Fruit fly (Drosophila melanogaster) whole organism, embryonic: ENCODE measurements around the gene CG3662.
A peak's percentile ranks its signal among the peaks of the same experiment; 100 is the strongest.

Source experiments
- Atf-2 ChIP-seq: fragments of 200-800 bp; sonication (Bioruptor generic); optimal IDR thresholded peaks from 2 replicates; lab custom pipeline; 2016; ENCODE audit warnings: missing biosample characterization, missing genetic modification characterization
- Atf3 ChIP-seq: fragments of 200-800 bp; sonication (Bioruptor generic); optimal IDR thresholded peaks from 3 replicates; lab custom pipeline; 2016; ENCODE audit warnings: missing biosample characterization, missing genetic modification characterization
- Awh ChIP-seq: fragments of 200-800 bp; sonication (Bioruptor generic); IDR thresholded peaks from 2 replicates; pipeline ENCODE4, ENCODE4 v1.3.6; 2022; ENCODE audit warnings: missing biosample characterization, missing genetic modification characterization
- CG10147 ChIP-seq: fragments of 200-800 bp; sonication (Bioruptor generic); optimal IDR thresholded peaks from 2 replicates; lab custom pipeline; 2019; ENCODE audit warnings: missing biosample characterization, mild to moderate bottlenecking, missing genetic modification characterization, moderate library complexity
- CG10543 ChIP-seq: fragments of 200-800 bp; sonication (Bioruptor generic); optimal IDR thresholded peaks from 3 replicates; lab custom pipeline; 2017; ENCODE audit warnings: missing biosample characterization, mild to moderate bottlenecking, missing genetic modification characterization, moderate library complexity
- CG11560 ChIP-seq: fragments of 200-800 bp; sonication (Bioruptor generic); IDR thresholded peaks from 3 replicates; pipeline ENCODE4 v1.3.6; 2022; ENCODE audit warnings: missing biosample characterization, missing genetic modification characterization
- CG11695 ChIP-seq: fragments of 200-800 bp; sonication (Bioruptor generic); IDR thresholded peaks from 3 replicates; pipeline ENCODE4 v1.3.6; 2022; ENCODE audit warnings: missing biosample characterization, missing genetic modification characterization
- CG12071 ChIP-seq: fragments of 200-800 bp; sonication (Bioruptor generic); optimal IDR thresholded peaks from 3 replicates; lab custom pipeline; 2018; ENCODE audit warnings: missing biosample characterization, mild to moderate bottlenecking, missing genetic modification characterization
- CG14441 ChIP-seq: fragments of 200-800 bp; sonication (Bioruptor generic); IDR thresholded peaks from 2 replicates; pipeline ENCODE4 v1.3.6; 2022; ENCODE audit warnings: missing biosample characterization, missing genetic modification characterization
- CG15011 ChIP-seq: fragments of 200-800 bp; sonication (Bioruptor generic); optimal IDR thresholded peaks from 3 replicates; lab custom pipeline; 2018; ENCODE audit warnings: missing biosample characterization, mild to moderate bottlenecking, missing genetic modification characterization
- CG15601 ChIP-seq: fragments of 200-800 bp; sonication (Bioruptor generic); optimal IDR thresholded peaks from 3 replicates; lab custom pipeline; 2019; ENCODE audit warnings: missing biosample characterization, mild to moderate bottlenecking, missing genetic modification characterization, moderate library complexity
- CG16813 ChIP-seq: fragments of 200-800 bp; sonication (Bioruptor generic); IDR thresholded peaks from 3 replicates; pipeline ENCODE4 v1.3.6; 2022; ENCODE audit warnings: missing biosample characterization, missing genetic modification characterization; ENCODE audit not compliant: partially characterized antibody
- CG17568 ChIP-seq: fragments of 200-800 bp; sonication (Bioruptor generic); optimal IDR thresholded peaks from 2 replicates; lab custom pipeline; 2018; ENCODE audit warnings: missing biosample characterization, mild to moderate bottlenecking, missing genetic modification characterization, moderate library complexity
- CG1832 ChIP-seq: fragments of 200-800 bp; sonication (Bioruptor generic); optimal IDR thresholded peaks from 2 replicates; lab custom pipeline; 2017; ENCODE audit warnings: missing biosample characterization, mild to moderate bottlenecking, missing genetic modification characterization, inconsistent platforms
- CG31441 ChIP-seq: fragments of 200-800 bp; sonication (Bioruptor generic); IDR thresholded peaks from 2 replicates; pipeline ENCODE4 v1.3.6; 2022; ENCODE audit warnings: missing biosample characterization, missing genetic modification characterization
- CG32772 ChIP-seq: fragments of 200-800 bp; sonication (Bioruptor generic); IDR thresholded peaks from 2 replicates; pipeline ENCODE4 v1.3.6; 2022; ENCODE audit warnings: missing biosample characterization, missing genetic modification characterization
- CG33213 ChIP-seq: fragments of 200-800 bp; sonication (Bioruptor generic); optimal IDR thresholded peaks from 3 replicates; lab custom pipeline; 2016; ENCODE audit warnings: missing biosample characterization, missing genetic modification characterization
- CG3407 ChIP-seq: fragments of 200-800 bp; sonication (Bioruptor generic); optimal IDR thresholded peaks from 2 replicates; lab custom pipeline; 2018; ENCODE audit warnings: missing biosample characterization, mild to moderate bottlenecking, missing genetic modification characterization
- CG4424 ChIP-seq: fragments of 200-800 bp; sonication (Bioruptor generic); optimal IDR thresholded peaks from 3 replicates; lab custom pipeline; 2016; ENCODE audit warnings: missing biosample characterization, missing genetic modification characterization
- CG6272 ChIP-seq: fragments of 200-800 bp; sonication (Bioruptor generic); IDR thresholded peaks from 2 replicates; pipeline ENCODE4 v1.3.6; 2022; ENCODE audit warnings: missing biosample characterization, missing genetic modification characterization
- CG7372 ChIP-seq: fragments of 200-800 bp; sonication (Bioruptor generic); IDR thresholded peaks from 2 replicates; pipeline ENCODE4 v1.3.6; 2022; ENCODE audit warnings: missing biosample characterization, missing genetic modification characterization
- CG9727 ChIP-seq: fragments of 200-800 bp; sonication (Bioruptor generic); optimal IDR thresholded peaks from 3 replicates; lab custom pipeline; 2017; ENCODE audit warnings: missing biosample characterization, mild to moderate bottlenecking, missing genetic modification characterization
- CG9797 ChIP-seq: fragments of 200-800 bp; sonication (Bioruptor generic); optimal IDR thresholded peaks from 3 replicates; lab custom pipeline; 2018; ENCODE audit warnings: missing biosample characterization, mild to moderate bottlenecking, missing genetic modification characterization
- D19B ChIP-seq: fragments of 200-800 bp; sonication (Bioruptor generic); optimal IDR thresholded peaks from 2 replicates; lab custom pipeline; 2017; ENCODE audit warnings: missing biosample characterization, mild to moderate bottlenecking, missing genetic modification characterization
- Dip3 ChIP-seq: fragments of 200-800 bp; sonication (Bioruptor generic); optimal IDR thresholded peaks from 3 replicates; lab custom pipeline; 2016; ENCODE audit warnings: missing biosample characterization, missing genetic modification characterization
- E2f2 ChIP-seq: fragments of 200-800 bp; sonication (Bioruptor generic); IDR thresholded peaks from 2 replicates; pipeline ENCODE4 v1.3.6; 2022; ENCODE audit warnings: missing biosample characterization, missing genetic modification characterization
- Meics ChIP-seq: fragments of 200-800 bp; sonication (Bioruptor generic); optimal IDR thresholded peaks from 2 replicates; lab custom pipeline; 2017; ENCODE audit warnings: missing biosample characterization, mild to moderate bottlenecking, missing genetic modification characterization
- NC2α ChIP-seq: fragments of 200-800 bp; sonication (Bioruptor generic); optimal IDR thresholded peaks from 2 replicates; lab custom pipeline; 2016; ENCODE audit warnings: missing biosample characterization, missing genetic modification characterization
- Nf-YC ChIP-seq: fragments of 200-800 bp; optimal IDR thresholded peaks from 3 replicates; lab custom pipeline; 2019; ENCODE audit warnings: missing biosample characterization, mild to moderate bottlenecking, missing genetic modification characterization, moderate library complexity
- Opbp ChIP-seq: fragments of 200-800 bp; sonication (Bioruptor generic); IDR thresholded peaks from 3 replicates; pipeline ENCODE4 v1.3.6; 2022; ENCODE audit warnings: missing biosample characterization, missing genetic modification characterization; ENCODE audit not compliant: partially characterized antibody
- Rfx ChIP-seq: fragments of 200-800 bp; sonication (Bioruptor generic); IDR thresholded peaks from 2 replicates; pipeline ENCODE4 v1.3.6; 2022; ENCODE audit warnings: missing biosample characterization, missing genetic modification characterization
- Sry-δ ChIP-seq: fragments of 200-800 bp; sonication (Bioruptor generic); optimal IDR thresholded peaks from 2 replicates; lab custom pipeline; 2016; ENCODE audit warnings: missing biosample characterization, missing genetic modification characterization
- Xrp1 ChIP-seq: fragments of 200-800 bp; sonication (Bioruptor generic); IDR thresholded peaks from 2 replicates; pipeline ENCODE4 v1.3.6; 2022; ENCODE audit warnings: missing biosample characterization, missing genetic modification characterization
- amos ChIP-seq: fragments of 200-800 bp; sonication (Bioruptor generic); IDR thresholded peaks from 2 replicates; pipeline ENCODE4 v1.3.6; 2022; ENCODE audit warnings: missing biosample characterization, missing genetic modification characterization; ENCODE audit not compliant: partially characterized antibody
- ara ChIP-seq: fragments of 200-800 bp; sonication (Bioruptor generic); IDR thresholded peaks from 2 replicates; pipeline ENCODE4 v1.3.6; 2022; ENCODE audit warnings: missing biosample characterization, missing genetic modification characterization
- btn ChIP-seq: fragments of 200-800 bp; sonication (Bioruptor generic); optimal IDR thresholded peaks from 2 replicates; lab custom pipeline; 2016; ENCODE audit warnings: missing biosample characterization, missing genetic modification characterization
- ems ChIP-seq: fragments of 200-800 bp; sonication (Bioruptor generic); optimal IDR thresholded peaks from 3 replicates; lab custom pipeline; 2016; ENCODE audit warnings: missing biosample characterization, missing genetic modification characterization
- ewg ChIP-seq: fragments of 200-800 bp; sonication (Bioruptor generic); optimal IDR thresholded peaks from 3 replicates; lab custom pipeline; 2017; ENCODE audit warnings: mild to moderate bottlenecking, missing biosample characterization, missing genetic modification reagents, missing genetic modification characterization
- fd102C ChIP-seq: fragments of 200-800 bp; sonication (Bioruptor generic); optimal IDR thresholded peaks from 2 replicates; lab custom pipeline; 2018; ENCODE audit warnings: missing biosample characterization, mild to moderate bottlenecking, missing genetic modification characterization, moderate library complexity
- mirr ChIP-seq: fragments of 200-800 bp; sonication (Bioruptor generic); optimal IDR thresholded peaks from 3 replicates; lab custom pipeline; 2018; ENCODE audit warnings: missing biosample characterization, mild to moderate bottlenecking, missing genetic modification characterization
- odd ChIP-seq: fragments of 200-800 bp; sonication (Bioruptor generic); optimal IDR thresholded peaks from 2 replicates; lab custom pipeline; 2017; ENCODE audit warnings: missing biosample characterization, mild to moderate bottlenecking, missing genetic modification characterization
- ro ChIP-seq: fragments of 200-800 bp; sonication (Bioruptor generic); IDR thresholded peaks from 2 replicates; pipeline ENCODE4 v1.3.6; 2022; ENCODE audit warnings: missing biosample characterization, missing genetic modification characterization
- ssp ChIP-seq: fragments of 200-800 bp; sonication (Bioruptor generic); IDR thresholded peaks from 2 replicates; pipeline ENCODE4 v1.3.6; 2022; ENCODE audit warnings: missing biosample characterization, missing genetic modification characterization
- stc ChIP-seq: fragments of 200-800 bp; sonication (Bioruptor generic); IDR thresholded peaks from 2 replicates; pipeline ENCODE4 v1.3.6; 2022; ENCODE audit warnings: missing biosample characterization, missing genetic modification characterization
- stwl ChIP-seq: fragments of 200-800 bp; sonication (Bioruptor generic); optimal IDR thresholded peaks from 3 replicates; lab custom pipeline; 2018; ENCODE audit warnings: missing biosample characterization, mild to moderate bottlenecking, missing genetic modification characterization, moderate library complexity
- sug ChIP-seq: fragments of 200-800 bp; optimal IDR thresholded peaks from 2 replicates; lab custom pipeline; 2019; ENCODE audit warnings: missing biosample characterization, mild to moderate bottlenecking, missing genetic modification characterization, moderate library complexity
- tna ChIP-seq: fragments of 200-800 bp; sonication (Bioruptor generic); IDR thresholded peaks from 2 replicates; pipeline ENCODE4 v1.3.6; 2022; ENCODE audit warnings: missing biosample characterization, missing genetic modification characterization; ENCODE audit not compliant: partially characterized antibody
- trh ChIP-seq: fragments of 200-800 bp; sonication (Bioruptor generic); optimal IDR thresholded peaks from 2 replicates; lab custom pipeline; 2016; ENCODE audit warnings: missing biosample characterization, missing genetic modification characterization
- unpg ChIP-seq: fragments of 200-800 bp; sonication (Bioruptor generic); optimal IDR thresholded peaks from 3 replicates; lab custom pipeline; 2018; ENCODE audit warnings: missing biosample characterization, mild to moderate bottlenecking, missing genetic modification characterization, moderate library complexity

The CG3662 gene

DNA sequence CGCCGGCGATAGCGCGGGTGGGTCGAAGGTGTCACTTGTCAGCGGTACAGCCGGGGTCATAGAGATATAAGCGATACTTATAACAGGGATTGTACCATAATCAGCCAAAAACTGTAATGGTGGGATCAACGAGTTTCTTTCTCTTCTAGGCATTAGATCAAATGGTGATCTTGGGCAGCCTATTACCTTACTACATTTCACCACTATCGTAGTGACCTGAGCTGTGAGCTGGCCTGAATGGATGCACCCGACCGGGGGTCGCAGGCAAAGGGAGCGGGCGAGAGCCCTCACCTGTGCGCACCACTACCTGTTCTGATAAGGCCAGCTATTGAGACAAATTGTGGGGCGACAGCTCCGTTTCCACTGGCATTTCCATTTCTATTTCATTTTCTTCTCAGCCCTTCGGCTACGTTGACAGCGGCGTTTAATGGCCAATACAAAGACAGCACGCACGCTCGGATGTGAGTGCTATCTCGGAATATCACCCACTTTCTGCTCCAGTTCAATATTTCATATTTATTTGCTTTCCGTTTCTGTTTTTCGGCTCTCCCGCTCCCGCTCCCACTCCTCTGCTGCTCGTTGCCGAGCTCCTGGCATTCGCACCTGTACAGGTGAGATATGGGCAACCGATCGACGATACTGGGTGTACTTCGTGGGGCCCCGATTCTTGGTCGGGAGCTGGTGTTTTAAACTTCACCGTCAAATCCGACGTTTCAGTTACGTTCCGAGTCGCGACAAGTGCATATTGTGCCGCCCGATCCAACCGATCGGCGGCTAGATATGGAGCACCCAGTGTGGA is 35.8 kb downstream of the CG3662 start (continued):
- TF ChIP-seq CG32772 (GFP tag; lab: Robert Waterston, UW) (peak; percentile 88), CG11695 (GFP tag; lab: Robert Waterston, UW) (peak; percentile 86), CG1832 (GFP tag; lab: Kevin White, UChicago) (no peak), D19B (GFP tag; lab: Kevin White, UChicago) (no peak), E2f2 (GFP tag; lab: Robert Waterston, UW) (peak; percentile 41; the same call in 1 of the 2 replicates), NC2α (GFP tag; lab: Kevin White, UChicago) (peak; percentile 35), CG9727 (GFP tag; lab: Kevin White, UChicago) (peak; percentile 66), Sry-δ (GFP tag; lab: Kevin White, UChicago) (peak; percentile 17), stc (GFP tag; lab: Robert Waterston, UW) (peak; percentile 89), CG16813 (no peak), CG11560 (tag; lab: Robert Waterston, UW) (peak; percentile 63; the same call in 1 of the 3 replicates), ara (GFP tag; lab: Robert Waterston, UW) (peak; percentile 93), Atf3 (GFP tag; lab: Kevin White, UChicago) (peak; percentile 25), amos (GFP tag; lab: Robert Waterston, UW) (no peak), Awh (GFP tag; lab: Robert Waterston, UW) (peak; percentile 90), trh (GFP tag; lab: Kevin White, UChicago) (no peak), fd102C (GFP tag; lab: Kevin White, UChicago) (no peak), CG33213 (peak; percentile 53), CG15011 (peak; percentile 60), Meics (peak; percentile 68), Rfx (peak; percentile 76), Atf-2 (GFP tag; lab: Kevin White, UChicago) (peak; percentile 41), CG12071 (GFP tag; lab: Kevin White, UChicago) (peak; percentile 72), Xrp1 (GFP tag; lab: Robert Waterston, UW) (peak; percentile 93), CG10543 (GFP tag; lab: Kevin White, UChicago) (peak; percentile 17), CG15601 (tag; lab: Kevin White, UChicago) (peak; percentile 79), btn (GFP tag; lab: Kevin White, UChicago) (peak; percentile 53), CG6272 (GFP tag; lab: Robert Waterston, UW) (peak; percentile 78), CG4424 (GFP tag; lab: Kevin White, UChicago) (peak; percentile 76), stwl (tag; lab: Kevin White, UChicago) (no peak), Dip3 (GFP tag; lab: Kevin White, UChicago) (peak; percentile 7), ewg (GFP tag; lab: Kevin White, UChicago) (peak; percentile 77), sug (peak; percentile 78), unpg (GFP tag; lab: Kevin White, UChicago) (peak; percentile 80), CG14441 (GFP tag; lab: Robert Waterston, UW) (peak; percentile 80), ssp (peak; percentile 71), tna (GFP tag; lab: Robert Waterston, UW) (no peak), ems (GFP tag; lab: Kevin White, UChicago) (peak; percentile 56), CG10147 (GFP tag; lab: Kevin White, UChicago) (peak; percentile 29), CG3407 (peak; percentile 71), CG7372 (peak; percentile 59), CG31441 (peak; percentile 65), odd (GFP tag; lab: Kevin White, UChicago) (peak; percentile 61), CG9797 (GFP tag; lab: Kevin White, UChicago) (peak; percentile 6), Nf-YC (tag; lab: Kevin White, UChicago) (peak; percentile 23), Opbp (GFP tag; lab: Robert Waterston, UW) (no peak), mirr (GFP tag; lab: Kevin White, UChicago) (no peak), CG17568 (GFP tag; lab: Kevin White, UChicago) (no peak), ro (peak; percentile 44; the same call in 1 of the 2 replicates)
